Worm (Caenorhabditis elegans): Measurements from ENCODE around the gene pigk-1.

The pigk-1 gene

ce11 chrIV:11142314-11143227, 32.8 kb upstream of the pigk-1 start, which contains the start of gene skih-2 (continued):
- TF ChIP-seq ceh-82 (tag; optimal IDR thresholded peaks at IDR 0.05) (peak in 2 of 3 experiments; percentile 12 to 41), F16B12.6 (tag; optimal IDR thresholded peaks at IDR 0.05) (peak; percentile 88), zag-1 (tag; optimal IDR thresholded peaks at IDR 0.05) (peak; percentile 58), nhr-71 (tag; optimal IDR thresholded peaks at IDR 0.05) (peak; percentile 64), ama-1 (optimal IDR thresholded peaks at IDR 0.05) (no peak), fkh-8 (tag; optimal IDR thresholded peaks at IDR 0.05) (no peak), lir-3 (tag; optimal IDR thresholded peaks at IDR 0.05; ENCODE audit: poor library complexity) (no peak), C04F5.9 (tag; optimal IDR thresholded peaks at IDR 0.05) (no peak), tbx-2 (tag; optimal IDR thresholded peaks at IDR 0.05) (peak; percentile 49), xbp-1 (tag; optimal IDR thresholded peaks at IDR 0.05) (peak; percentile 78), ceh-88 (GFP tag; IDR thresholded peaks at IDR 0.05) (no peak), nhr-20 (tag; optimal IDR thresholded peaks at IDR 0.05) (peak; percentile 36), nhr-19 (GFP tag; conservative IDR thresholded peaks at IDR 0.05) (peak; percentile 68), nhr-47 (tag; optimal IDR thresholded peaks at IDR 0.05) (peak; percentile 71), elt-3 (tag; optimal IDR thresholded peaks at IDR 0.05) (no peak), rnt-1 (tag; optimal IDR thresholded peaks at IDR 0.05) (peak; percentile 18), nhr-90 (tag; optimal IDR thresholded peaks at IDR 0.05; ENCODE audit: poor library complexity) (peak; percentile 32), unc-62 (GFP tag; optimal IDR thresholded peaks at IDR 0.05) (no peak), skn-1 (tag; optimal IDR thresholded peaks at IDR 0.05) (peak; percentile 56), ceh-63 (GFP tag; optimal IDR thresholded peaks at IDR 0.05) (no peak), isw-1 (GFP tag; IDR thresholded peaks at IDR 0.05) (peak; percentile 26), irx-1 (tag; optimal IDR thresholded peaks at IDR 0.05) (peak; percentile 40)

ce11 chrIV:11131268-11131667, 21.4 kb upstream of the pigk-1 start, which contains the start of gene ard-1:
Gene ard-1, plus strand, starts transcription at chrIV:11131279.
- TF ChIP-seq lsy-2 (tag; optimal IDR thresholded peaks at IDR 0.05): no peak
- no peak for TF ChIP-seq aha-1 (tag; optimal IDR thresholded peaks at IDR 0.05)

- TF ChIP-seq lsy-2 (tag; optimal IDR thresholded peaks at IDR 0.05) (peak in 1 of 2 experiments; percentile 28), elt-3 (tag; optimal IDR thresholded peaks at IDR 0.05) (no peak), nhr-71 (tag; optimal IDR thresholded peaks at IDR 0.05) (peak; percentile 8), rnt-1 (tag; optimal IDR thresholded peaks at IDR 0.05) (peak; percentile 31), lin-39 (tag; optimal IDR thresholded peaks at IDR 0.05) (no peak), efl-1 (optimal IDR thresholded peaks at IDR 0.05) (no peak), efl-1 (GFP tag; optimal IDR thresholded peaks at IDR 0.05 in 1 of 2) (peak in 1 of 2 experiments; percentile 66), elt-2 (tag; optimal IDR thresholded peaks at IDR 0.05) (peak; percentile 1)
These were observed 21.0 kb upstream of the pigk-1 start for ce11 chrIV:11130774-11131173.

ce11 chrIV:11126028-11126427, 16.2 kb upstream of the pigk-1 start:
- TF ChIP-seq lir-3 (tag; optimal IDR thresholded peaks at IDR 0.05; ENCODE audit: poor library complexity) (no peak), ets-5 (GFP tag; IDR thresholded peaks at IDR 0.05) (no peak), C04F5.9 (tag; optimal IDR thresholded peaks at IDR 0.05) (no peak), dsc-1 (tag; optimal IDR thresholded peaks at IDR 0.05) (no peak), unc-86 (tag; optimal IDR thresholded peaks at IDR 0.05) (no peak), nhr-237 (tag; optimal IDR thresholded peaks at IDR 0.05) (no peak), mep-1 (tag; optimal IDR thresholded peaks at IDR 0.05) (no peak), nhr-11 (tag; optimal IDR thresholded peaks at IDR 0.05) (no peak), unc-98 (GFP tag; IDR thresholded peaks at IDR 0.05) (no peak), nhr-19 (GFP tag; conservative IDR thresholded peaks at IDR 0.05) (no peak), grh-1 (GFP tag; IDR thresholded peaks at IDR 0.05) (no peak), Y116A8C.19 (tag; optimal IDR thresholded peaks at IDR 0.05; ENCODE audit: borderline replicate concordance) (no peak), sptf-1 (tag; optimal IDR thresholded peaks at IDR 0.05) (no peak), aly-2 (tag; optimal IDR thresholded peaks at IDR 0.05) (no peak), isw-1 (GFP tag; IDR thresholded peaks at IDR 0.05) (no peak), unc-62 (GFP tag; optimal IDR thresholded peaks at IDR 0.05) (no peak), lin-15B (tag; optimal IDR thresholded peaks at IDR 0.05) (no peak), zag-1 (tag; optimal IDR thresholded peaks at IDR 0.05) (no peak)

All from whole organism, L1 larva.